Worm (Caenorhabditis elegans) whole organism, L1 larva: ENCODE measurements around the gene C55A1.11.

Experiments
- C16A3.4 ChIP-seq: fragments of 150-350 bp; optimal IDR thresholded peaks from 2 replicates; lab custom pipeline; 2014; ENCODE audit warnings: missing biosample characterization, missing genetic modification characterization
- C34B4.2 ChIP-seq: sonication (generic microtip); optimal IDR thresholded peaks from 2 replicates; lab custom pipeline; 2017; ENCODE audit warnings: mild to moderate bottlenecking, missing genetic modification characterization, missing compliant biosample characterization
- F16B12.6 ChIP-seq: fragments of 150-350 bp; optimal IDR thresholded peaks from 2 replicates; lab custom pipeline; 2014; ENCODE audit warnings: missing biosample characterization, missing genetic modification characterization
- aha-1 ChIP-seq: fragments of 150-350 bp; optimal IDR thresholded peaks from 2 replicates; lab custom pipeline; 2014; ENCODE audit warnings: missing biosample characterization, missing genetic modification characterization
- alr-1 ChIP-seq: fragments of 200-800 bp; sonication (Bioruptor generic); optimal IDR thresholded peaks from 2 replicates; lab custom pipeline; 2018; ENCODE audit warnings: borderline replicate concordance, mild to moderate bottlenecking, missing genetic modification characterization, missing compliant biosample characterization
- blmp-1 ChIP-seq: fragments of 150-350 bp; optimal IDR thresholded peaks from 2 replicates; lab custom pipeline; 2014; ENCODE audit warnings: missing biosample characterization, missing genetic modification characterization
- ceh-8 ChIP-seq: fragments of 200-800 bp; sonication (Bioruptor generic); optimal IDR thresholded peaks from 2 replicates; lab custom pipeline; 2018; ENCODE audit warnings: mild to moderate bottlenecking, missing genetic modification characterization, moderate library complexity, missing compliant biosample characterization
- ceh-90 ChIP-seq: sonication (generic microtip); optimal IDR thresholded peaks from 2 replicates; lab custom pipeline; 2016; ENCODE audit warnings: missing genetic modification characterization, missing compliant biosample characterization
- dpl-1 ChIP-seq, 3 experiments: fragments of 150-350 bp in 2 of 3; sonication (generic microtip) in 1 of 3; optimal IDR thresholded peaks; 2 replicates each; lab custom pipeline; 2014 to 2017; ENCODE audit warnings: missing biosample characterization in 3 of 3, missing genetic modification characterization in 3 of 3, missing genetic modification reagents in 3 of 3
- dsc-1 ChIP-seq: sonication (generic microtip); optimal IDR thresholded peaks from 2 replicates; lab custom pipeline; 2016; ENCODE audit warnings: mild to moderate bottlenecking, missing genetic modification characterization, missing compliant biosample characterization
- efl-1 ChIP-seq, 4 experiments: fragments of 150-350 bp; optimal IDR thresholded peaks in 3 of 4; peaks in 1 of 4; 1 replicate in 1 of 4; 2 replicates in 3 of 4; lab custom pipeline; 2014; ENCODE audit warnings: missing biosample characterization in 2 of 4, missing genetic modification characterization in 2 of 4, missing genetic modification reagents in 2 of 4
- elt-3 ChIP-seq, 6 experiments: fragments of 150-350 bp in 1 of 6; sonication (generic microtip); optimal IDR thresholded peaks; 2 replicates each; lab custom pipeline; 2017 to 2018; ENCODE audit warnings: missing biosample characterization in 6 of 6, missing genetic modification characterization in 6 of 6, inconsistent platforms in 1 of 6
- fkh-10 ChIP-seq: sonication (generic microtip); optimal IDR thresholded peaks from 2 replicates; lab custom pipeline; 2017; ENCODE audit warnings: missing biosample characterization, missing genetic modification reagents, missing genetic modification characterization
- fos-1 ChIP-seq: fragments of 150-350 bp; optimal IDR thresholded peaks from 2 replicates; lab custom pipeline; 2014; ENCODE audit warnings: missing biosample characterization, missing genetic modification characterization
- hlh-17 ChIP-seq: fragments of 200-800 bp; sonication (Bioruptor generic); optimal IDR thresholded peaks from 2 replicates; lab custom pipeline; 2018; ENCODE audit warnings: missing genetic modification characterization, mild to moderate bottlenecking, missing compliant biosample characterization, moderate library complexity, borderline replicate concordance
- hlh-4 ChIP-seq: sonication (generic microtip); optimal IDR thresholded peaks from 2 replicates; lab custom pipeline; 2016; ENCODE audit warnings: mild to moderate bottlenecking, missing genetic modification characterization, missing compliant biosample characterization
- irx-1 ChIP-seq: sonication (generic microtip); optimal IDR thresholded peaks from 2 replicates; lab custom pipeline; 2016; ENCODE audit warnings: missing genetic modification characterization, missing compliant biosample characterization
- isw-1 ChIP-seq: fragments of 200-800 bp; sonication (Bioruptor generic); IDR thresholded peaks from 2 replicates; pipeline ENCODE4 v1.3.6; 2022; ENCODE audit warnings: missing genetic modification characterization, missing compliant biosample characterization
- jun-1 ChIP-seq: fragments of 150-350 bp; optimal IDR thresholded peaks from 2 replicates; lab custom pipeline; 2014; ENCODE audit warnings: missing biosample characterization, missing genetic modification reagents, missing genetic modification characterization
- lin-13 ChIP-seq: fragments of 150-350 bp; optimal IDR thresholded peaks from 2 replicates; lab custom pipeline; 2014; ENCODE audit warnings: missing biosample characterization, missing genetic modification reagents, missing genetic modification characterization
- lin-14 ChIP-seq: fragments of 200-800 bp; sonication (Bioruptor generic); optimal IDR thresholded peaks from 2 replicates; lab custom pipeline; 2018; ENCODE audit warnings: mild to moderate bottlenecking, missing genetic modification characterization, moderate library complexity, missing compliant biosample characterization
- lin-15B ChIP-seq: fragments of 150-350 bp; sonication (generic microtip); optimal IDR thresholded peaks from 3 replicates; lab custom pipeline; 2014; ENCODE audit warnings: missing biosample characterization, missing genetic modification characterization
- lin-35 ChIP-seq, 2 experiments: fragments of 150-350 bp; optimal IDR thresholded peaks; 2 replicates each; lab custom pipeline; 2014; ENCODE audit warnings: missing biosample characterization in 2 of 2, missing genetic modification characterization in 2 of 2, missing genetic modification reagents in 2 of 2
- lir-3 ChIP-seq: sonication (generic microtip); optimal IDR thresholded peaks from 2 replicates; lab custom pipeline; 2016; ENCODE audit warnings: mild to moderate bottlenecking, missing genetic modification characterization, moderate library complexity, missing compliant biosample characterization; ENCODE audit not compliant: poor library complexity
- lsy-2 ChIP-seq, 2 experiments: fragments of 150-350 bp; optimal IDR thresholded peaks; 2 replicates each; lab custom pipeline; 2014; ENCODE audit warnings: missing biosample characterization in 2 of 2, missing genetic modification characterization in 2 of 2
- mab-9 ChIP-seq: fragments of 200-800 bp; sonication (Bioruptor generic); IDR thresholded peaks from 2 replicates; pipeline ENCODE4 v1.3.6; 2022; ENCODE audit warnings: missing genetic modification reagents, missing genetic modification characterization, missing compliant biosample characterization
- mdl-1 ChIP-seq, 2 experiments: fragments of 150-350 bp; optimal IDR thresholded peaks; 2 replicates each; lab custom pipeline; 2014 to 2017; ENCODE audit warnings: missing biosample characterization in 2 of 2, missing genetic modification characterization in 2 of 2, inconsistent platforms in 1 of 2
- nhr-19 ChIP-seq: fragments of 200-800 bp; sonication (Bioruptor generic); conservative IDR thresholded peaks from 2 replicates; pipeline ENCODE4 v1.3.6; 2022; ENCODE audit warnings: missing genetic modification characterization, missing compliant biosample characterization
- nhr-20 ChIP-seq: sonication (generic microtip); optimal IDR thresholded peaks from 2 replicates; lab custom pipeline; 2016; ENCODE audit warnings: mild to moderate bottlenecking, missing genetic modification characterization, missing compliant biosample characterization
- nhr-47 ChIP-seq: sonication (generic microtip); optimal IDR thresholded peaks from 2 replicates; lab custom pipeline; 2016; ENCODE audit warnings: mild to moderate bottlenecking, missing genetic modification characterization, moderate library complexity, missing compliant biosample characterization
- nhr-71 ChIP-seq: sonication (generic microtip); optimal IDR thresholded peaks from 2 replicates; lab custom pipeline; 2016; ENCODE audit warnings: mild to moderate bottlenecking, missing genetic modification characterization, moderate library complexity, missing compliant biosample characterization
- nhr-85 ChIP-seq: sonication (generic microtip); peaks from one replicate; lab custom pipeline; 2016; ENCODE audit warnings: missing genetic modification characterization, inconsistent platforms, missing compliant biosample characterization
- nhr-90 ChIP-seq: sonication (generic microtip); optimal IDR thresholded peaks from 2 replicates; lab custom pipeline; 2016; ENCODE audit warnings: mild to moderate bottlenecking, missing genetic modification characterization, missing compliant biosample characterization; ENCODE audit not compliant: poor library complexity
- pax-3 ChIP-seq: fragments of 200-800 bp; sonication (Bioruptor generic); optimal IDR thresholded peaks from 2 replicates; lab custom pipeline; 2018; ENCODE audit warnings: mild to moderate bottlenecking, missing genetic modification characterization, moderate library complexity, missing compliant biosample characterization
- skn-1 ChIP-seq: fragments of 150-350 bp; optimal IDR thresholded peaks from 2 replicates; lab custom pipeline; 2014; ENCODE audit warnings: missing biosample characterization, missing genetic modification characterization
- snpc-4 ChIP-seq: fragments of 150-350 bp; optimal IDR thresholded peaks from 2 replicates; lab custom pipeline; 2014; ENCODE audit warnings: missing biosample characterization, missing genetic modification characterization
- snu-23 ChIP-seq: sonication (generic microtip); optimal IDR thresholded peaks from 2 replicates; lab custom pipeline; 2016; ENCODE audit warnings: missing genetic modification characterization, missing compliant biosample characterization
- swsn-7 ChIP-seq: sonication (generic microtip); optimal IDR thresholded peaks from 2 replicates; lab custom pipeline; 2016; ENCODE audit warnings: missing genetic modification characterization, missing compliant biosample characterization
- tbx-2 ChIP-seq: sonication (generic microtip); optimal IDR thresholded peaks from 2 replicates; lab custom pipeline; 2016; ENCODE audit warnings: missing genetic modification characterization, missing compliant biosample characterization
- unc-130 ChIP-seq: fragments of 150-350 bp; optimal IDR thresholded peaks from 2 replicates; lab custom pipeline; 2017; ENCODE audit warnings: missing biosample characterization, missing genetic modification characterization, inconsistent platforms
- unc-30 ChIP-seq: sonication (generic microtip); optimal IDR thresholded peaks from 2 replicates; lab custom pipeline; 2017; ENCODE audit warnings: missing biosample characterization, missing genetic modification characterization
- unc-62 ChIP-seq: fragments of 150-350 bp; optimal IDR thresholded peaks from 2 replicates; lab custom pipeline; 2014; ENCODE audit warnings: missing biosample characterization, missing genetic modification reagents, missing genetic modification characterization
- unc-86 ChIP-seq: sonication (generic microtip); optimal IDR thresholded peaks from 2 replicates; lab custom pipeline; 2016; ENCODE audit warnings: missing genetic modification characterization, missing compliant biosample characterization
- unc-98 ChIP-seq: fragments of 200-800 bp; sonication (Bioruptor generic); IDR thresholded peaks from 2 replicates; pipeline ENCODE4 v1.3.6; 2022; ENCODE audit warnings: missing genetic modification characterization, missing compliant biosample characterization
- zip-4 ChIP-seq: fragments of 200-800 bp; sonication (Bioruptor generic); optimal IDR thresholded peaks from 2 replicates; lab custom pipeline; 2018; ENCODE audit warnings: mild to moderate bottlenecking, missing genetic modification characterization, moderate library complexity, missing compliant biosample characterization

Gene C55A1.11

ce11 chrV:15625561-15625960 is at the start of gene C55A1.11:
Gene C55A1.11 (plus strand): TSS chrV:15625861.
- TF ChIP-seq fkh-10 (GFP tag; lab: Kevin White, UChicago) = no peak
- no peak for TF ChIP-seq efl-1 (optimal IDR thresholded peaks at IDR 0.05; lab: Kevin White, UChicago)
- TF ChIP-seq efl-1 (GFP tag; optimal IDR thresholded peaks at IDR 0.05 in 1 of 2; lab: Kevin White, UChicago) = peak in 1 of 2 experiments; percentile 32
- TF ChIP-seq, all 84 proteins: peak for 1

ce11 chrV:15577395-15577896 is 48.2 kb upstream of the C55A1.11 start, which contains the start of gene atx-3:
Gene atx-3 (minus strand): TSS chrV:15577445.
- peak; percentile 54 for TF ChIP-seq nhr-85 (tag; lab: Kevin White, UChicago)
- no peak for TF ChIP-seq ceh-8 (GFP tag; lab: Kevin White, UChicago)
- no peak for TF ChIP-seq unc-86 (tag; lab: Kevin White, UChicago)
- no peak for TF ChIP-seq unc-130 (tag; lab: Kevin White, UChicago)
- TF ChIP-seq lir-3 (tag; lab: Kevin White, UChicago) = no peak
- TF ChIP-seq irx-1 (tag; lab: Kevin White, UChicago) = no peak
- TF ChIP-seq lin-14 (GFP tag; lab: Kevin White, UChicago) = no peak
- TF ChIP-seq dpl-1 (GFP tag; optimal IDR thresholded peaks at IDR 0.05; lab: Kevin White, UChicago) = no peak
- TF ChIP-seq C34B4.2 = no peak
- TF ChIP-seq alr-1 (tag; lab: Kevin White, UChicago) = no peak
- TF ChIP-seq ceh-90 (tag; lab: Kevin White, UChicago) = no peak
- TF ChIP-seq dsc-1 (tag; lab: Kevin White, UChicago) = no peak
- no peak for TF ChIP-seq efl-1 (optimal IDR thresholded peaks at IDR 0.05; lab: Kevin White, UChicago)
- TF ChIP-seq efl-1 (GFP tag; optimal IDR thresholded peaks at IDR 0.05 in 1 of 2; lab: Kevin White, UChicago) = peak in 1 of 2 experiments; percentile 4
- TF ChIP-seq elt-3 (tag; optimal IDR thresholded peaks at IDR 0.05; lab: Kevin White, UChicago) = peak in 1 of 6 experiments; percentile 19
- no peak for TF ChIP-seq C16A3.4
- TF ChIP-seq blmp-1 (tag; lab: Kevin White, UChicago) = peak; percentile 56
- TF ChIP-seq fos-1 = no peak
- TF ChIP-seq, all 84 proteins: peak for 4

ce11 chrV:15578386-15578785 is 47.3 kb upstream of the C55A1.11 start, which contains the start of gene F28F8.9:
Gene F28F8.9 (minus strand): TSS chrV:15578673.
- peak; percentile 95 to 98 for TF ChIP-seq lin-35 (GFP tag; optimal IDR thresholded peaks at IDR 0.05; lab: Kevin White, UChicago)
- TF ChIP-seq lin-14 (GFP tag; lab: Kevin White, UChicago) = no peak
- peak; percentile 4 for TF ChIP-seq F16B12.6
- no peak for TF ChIP-seq C34B4.2
- TF ChIP-seq blmp-1 (tag; lab: Kevin White, UChicago) = peak; percentile 53
- TF ChIP-seq lsy-2 (tag; optimal IDR thresholded peaks at IDR 0.05; lab: Kevin White, UChicago) = peak; percentile 67 to 80
- peak; percentile 43 for TF ChIP-seq lin-13 (GFP tag; lab: Kevin White, UChicago)
- peak in 1 of 2 experiments; percentile 15 for TF ChIP-seq mdl-1 (tag; optimal IDR thresholded peaks at IDR 0.05; lab: Kevin White, UChicago)
- TF ChIP-seq pax-3 = no peak
- TF ChIP-seq dpl-1 (GFP tag; optimal IDR thresholded peaks at IDR 0.05; lab: Kevin White, UChicago) = peak; percentile 91 to 96 (median 93)
- peak; percentile 40 for TF ChIP-seq isw-1
- TF ChIP-seq nhr-71 (tag; lab: Kevin White, UChicago) = peak; percentile 63
- no peak for TF ChIP-seq mab-9 (GFP tag; lab: Robert Waterston, UW)
- TF ChIP-seq nhr-20 (tag; lab: Kevin White, UChicago) = peak; percentile 14
- peak; percentile 40 for TF ChIP-seq snpc-4 (tag; lab: Kevin White, UChicago)
- peak; percentile 44 to 94 for TF ChIP-seq efl-1 (optimal IDR thresholded peaks at IDR 0.05; lab: Kevin White, UChicago)
- TF ChIP-seq efl-1 (GFP tag; optimal IDR thresholded peaks at IDR 0.05 in 1 of 2; lab: Kevin White, UChicago) = peak; percentile 93 to 99
- TF ChIP-seq nhr-19 = peak; percentile 58
- no peak for TF ChIP-seq hlh-17 (GFP tag; lab: Kevin White, UChicago)
- peak; percentile 56 for TF ChIP-seq snu-23
- no peak for TF ChIP-seq dsc-1 (tag; lab: Kevin White, UChicago)
- no peak for TF ChIP-seq jun-1 (tag; lab: Kevin White, UChicago)
- peak; percentile 46 for TF ChIP-seq swsn-7 (tag; lab: Kevin White, UChicago)
- TF ChIP-seq nhr-47 (tag; lab: Kevin White, UChicago) = peak; percentile 57
- no peak for TF ChIP-seq aha-1 (tag; lab: Kevin White, UChicago)
- peak; percentile 76 for TF ChIP-seq skn-1 (tag; lab: Kevin White, UChicago)
- no peak for TF ChIP-seq hlh-4 (tag; lab: Kevin White, UChicago)
- no peak for TF ChIP-seq unc-30 (tag; lab: Kevin White, UChicago)
- TF ChIP-seq unc-98 = no peak
- no peak for TF ChIP-seq zip-4 (GFP tag; lab: Kevin White, UChicago)
- peak; percentile 27 for TF ChIP-seq tbx-2 (tag; lab: Kevin White, UChicago)
- TF ChIP-seq unc-62 (GFP tag; lab: Kevin White, UChicago) = no peak
- peak; percentile 41 for TF ChIP-seq fos-1
- TF ChIP-seq C16A3.4 = peak; percentile 44
- TF ChIP-seq lin-15B (tag; lab: Kevin White, UChicago) = no peak
- peak; percentile 40 for TF ChIP-seq nhr-90
